Worm (Caenorhabditis elegans): ENCODE measurements around the gene C14B9.3.

C14B9.3 gene

DNA sequence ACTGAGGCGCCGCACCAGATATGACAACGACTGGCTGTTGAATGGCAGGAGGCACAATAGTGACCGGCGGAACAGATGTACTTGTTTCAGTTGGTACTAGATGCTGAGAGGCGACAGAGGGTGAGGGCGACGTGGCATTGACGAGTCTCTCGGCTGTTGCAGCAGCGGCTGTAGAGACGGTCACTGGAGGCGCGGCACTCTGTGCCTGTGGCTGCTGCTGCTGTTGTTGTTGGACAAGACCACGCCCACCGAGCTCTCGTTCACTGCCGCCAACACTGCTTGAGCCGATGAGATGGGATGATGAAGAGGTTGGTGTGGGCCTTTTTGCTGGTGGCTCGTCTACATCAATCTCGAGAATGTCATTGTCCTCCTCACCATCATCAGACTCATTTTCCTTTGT is 8.6 kb downstream of the C14B9.3 start:
- no peak for TF ChIP-seq unc-55 (GFP tag; optimal IDR thresholded peaks at IDR 0.05)

DNA sequence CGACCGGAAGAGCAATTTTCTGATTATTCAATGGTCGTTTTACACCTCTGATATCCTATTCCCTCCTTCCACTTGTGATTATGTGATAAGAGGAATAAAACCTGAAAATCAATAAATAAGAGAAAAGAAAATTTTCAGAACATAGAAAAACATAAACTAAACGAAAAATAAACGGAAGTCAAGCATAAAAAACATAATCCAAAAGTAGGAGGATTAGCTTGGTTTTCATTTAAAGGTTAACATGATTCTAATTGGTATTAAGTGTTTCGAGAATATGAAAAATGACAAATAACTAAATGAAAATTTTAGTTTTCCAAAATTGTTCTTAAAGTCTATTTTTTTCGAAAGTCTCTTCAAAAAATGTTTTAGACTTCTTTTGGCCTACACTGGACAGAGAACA is 12.5 kb downstream of the C14B9.3 start, which contains the start of gene gei-8:
gei-8 (minus strand) TSS at position 101 of the 400 bp plus-strand sequence.
- TF ChIP-seq nhr-129 (tag; optimal IDR thresholded peaks at IDR 0.05) (no peak), peb-1 (tag; optimal IDR thresholded peaks at IDR 0.05) (no peak), fos-1 (tag; optimal IDR thresholded peaks at IDR 0.05) (no peak), F13H6.1 (tag; optimal IDR thresholded peaks at IDR 0.05) (no peak), unc-62 (GFP tag; optimal IDR thresholded peaks at IDR 0.05) (no peak), crh-2 (tag; optimal IDR thresholded peaks at IDR 0.05) (no peak), nhr-23 (tag; optimal IDR thresholded peaks at IDR 0.05) (no peak), elt-1 (tag; optimal IDR thresholded peaks at IDR 0.05) (no peak), ceh-82 (tag; optimal IDR thresholded peaks at IDR 0.05) (no peak), nhr-6 (tag; optimal IDR thresholded peaks at IDR 0.05) (no peak), snpc-4 (tag; optimal IDR thresholded peaks at IDR 0.05) (no peak), nhr-77 (tag; optimal IDR thresholded peaks at IDR 0.05) (no peak), mbf-1 (tag; optimal IDR thresholded peaks at IDR 0.05) (no peak), gmeb-1 (tag; optimal IDR thresholded peaks at IDR 0.05) (no peak)

DNA sequence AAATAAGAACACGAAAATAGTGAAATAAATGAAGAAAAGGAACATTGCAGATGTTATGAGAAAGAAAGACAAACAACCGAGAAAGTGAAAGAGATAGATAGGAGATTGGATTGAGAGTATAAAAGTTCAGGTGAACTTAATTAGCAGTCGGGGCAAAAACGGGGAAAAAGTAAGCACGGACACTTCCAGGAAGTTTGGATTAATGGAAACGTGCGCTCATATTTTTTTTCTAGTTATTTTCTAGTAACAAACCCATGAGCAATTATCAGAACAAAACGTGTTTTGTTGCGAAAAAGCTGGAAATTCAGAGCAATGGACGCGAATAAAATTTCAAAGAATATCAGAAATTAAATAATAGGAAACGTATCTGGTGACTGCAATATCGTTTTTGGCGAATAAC is 13.3 kb downstream of the C14B9.3 start:
- TF ChIP-seq lin-11 (tag; optimal IDR thresholded peaks at IDR 0.05) (peak; percentile 12), nhr-21 (tag; optimal IDR thresholded peaks at IDR 0.05) (peak; percentile 63), lsy-2 (tag; optimal IDR thresholded peaks at IDR 0.05) (peak in 1 of 2 experiments; percentile 55), crh-2 (tag; optimal IDR thresholded peaks at IDR 0.05) (no peak)

DNA sequence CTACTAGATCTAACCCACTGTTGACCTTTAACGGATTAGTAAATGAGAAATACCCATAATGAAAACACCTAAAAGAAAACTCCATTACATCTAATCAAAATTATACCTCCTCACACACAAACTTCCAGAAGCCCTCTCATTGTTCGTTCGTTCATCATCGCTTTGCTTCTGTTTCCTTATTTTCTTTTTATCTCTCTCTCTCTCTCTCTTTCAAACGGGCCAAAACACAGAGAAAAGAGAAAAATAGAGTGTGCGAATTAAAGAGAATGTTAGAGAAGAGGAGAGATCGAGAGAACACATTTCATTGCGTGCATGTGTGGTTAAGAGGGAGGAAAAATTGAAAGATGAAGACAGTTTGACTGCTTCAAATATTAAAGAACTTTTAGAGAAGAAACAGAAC is 15.7 kb downstream of the C14B9.3 start:
- TF ChIP-seq ceh-82 (tag; optimal IDR thresholded peaks at IDR 0.05) = no peak
- TF ChIP-seq nhr-12 (tag; optimal IDR thresholded peaks at IDR 0.05) = no peak
- TF ChIP-seq nhr-6 (tag; optimal IDR thresholded peaks at IDR 0.05) = peak; percentile 50
- no peak for TF ChIP-seq ama-1 (optimal IDR thresholded peaks at IDR 0.05)
- peak; percentile 68 for TF ChIP-seq nhr-129 (tag; optimal IDR thresholded peaks at IDR 0.05)
- TF ChIP-seq lin-11 (tag; optimal IDR thresholded peaks at IDR 0.05) = no peak
- TF ChIP-seq blmp-1 (tag; optimal IDR thresholded peaks at IDR 0.05; ENCODE audit: insufficient read depth) = no peak
- no peak for TF ChIP-seq R02D3.7 (tag; optimal IDR thresholded peaks at IDR 0.05)
- TF ChIP-seq alr-1 (tag; optimal IDR thresholded peaks at IDR 0.05) = no peak
- peak; percentile 80 for TF ChIP-seq F13H6.1 (tag; optimal IDR thresholded peaks at IDR 0.05)
- TF ChIP-seq mab-5 (tag; optimal IDR thresholded peaks at IDR 0.05) = peak; percentile 29
- TF ChIP-seq C34F6.9 (tag; optimal IDR thresholded peaks at IDR 0.05) = peak; percentile 92
- TF ChIP-seq crh-2 (tag; optimal IDR thresholded peaks at IDR 0.05) = peak; percentile 90
- no peak for TF ChIP-seq ztf-4 (tag; optimal IDR thresholded peaks at IDR 0.05)
- TF ChIP-seq ceh-16 (tag; optimal IDR thresholded peaks at IDR 0.05) = no peak
- TF ChIP-seq elt-3 (tag; optimal IDR thresholded peaks at IDR 0.05) = no peak
- TF ChIP-seq lin-13 (GFP tag; optimal IDR thresholded peaks at IDR 0.05) = peak; percentile 82
- TF ChIP-seq ztf-11 (tag; optimal IDR thresholded peaks at IDR 0.05) = no peak
- TF ChIP-seq lsy-2 (tag; optimal IDR thresholded peaks at IDR 0.05) = peak; percentile 20 to 89
- TF ChIP-seq sma-9 (GFP tag; optimal IDR thresholded peaks at IDR 0.05) = peak; percentile 87
- TF ChIP-seq sma-9 (tag; optimal IDR thresholded peaks at IDR 0.05) = no peak
- TF ChIP-seq nhr-23 (tag; optimal IDR thresholded peaks at IDR 0.05) = no peak
- TF ChIP-seq nhr-77 (tag; optimal IDR thresholded peaks at IDR 0.05) = no peak
- no peak for TF ChIP-seq mbf-1 (tag; optimal IDR thresholded peaks at IDR 0.05)
- TF ChIP-seq egl-27 (tag; optimal IDR thresholded peaks at IDR 0.05) = peak; percentile 34
- TF ChIP-seq unc-55 (GFP tag; optimal IDR thresholded peaks at IDR 0.05) = peak; percentile 83
- TF ChIP-seq peb-1 (tag; optimal IDR thresholded peaks at IDR 0.05) = no peak
- TF ChIP-seq nhr-11 (tag; optimal IDR thresholded peaks at IDR 0.05) = no peak
- peak; percentile 37 for TF ChIP-seq gmeb-1 (tag; optimal IDR thresholded peaks at IDR 0.05)
- peak; percentile 72 for TF ChIP-seq nhr-21 (tag; optimal IDR thresholded peaks at IDR 0.05)
- no peak for TF ChIP-seq lin-39 (tag; optimal IDR thresholded peaks at IDR 0.05)
- no peak for TF ChIP-seq skn-1 (tag; optimal IDR thresholded peaks at IDR 0.05)
- no peak for TF ChIP-seq ZK546.5 (tag; optimal IDR thresholded peaks at IDR 0.05)
- TF ChIP-seq aly-2 (tag; optimal IDR thresholded peaks at IDR 0.05) = no peak
- TF ChIP-seq mdl-1 (tag; optimal IDR thresholded peaks at IDR 0.05) = peak in 1 of 2 experiments; percentile 46
- TF ChIP-seq fos-1 (tag; optimal IDR thresholded peaks at IDR 0.05) = peak; percentile 86
- peak; percentile 88 for TF ChIP-seq nhr-25 (tag; optimal IDR thresholded peaks at IDR 0.05)
